Worm (Caenorhabditis elegans): ENCODE results near the gene hif-1.

DNA sequence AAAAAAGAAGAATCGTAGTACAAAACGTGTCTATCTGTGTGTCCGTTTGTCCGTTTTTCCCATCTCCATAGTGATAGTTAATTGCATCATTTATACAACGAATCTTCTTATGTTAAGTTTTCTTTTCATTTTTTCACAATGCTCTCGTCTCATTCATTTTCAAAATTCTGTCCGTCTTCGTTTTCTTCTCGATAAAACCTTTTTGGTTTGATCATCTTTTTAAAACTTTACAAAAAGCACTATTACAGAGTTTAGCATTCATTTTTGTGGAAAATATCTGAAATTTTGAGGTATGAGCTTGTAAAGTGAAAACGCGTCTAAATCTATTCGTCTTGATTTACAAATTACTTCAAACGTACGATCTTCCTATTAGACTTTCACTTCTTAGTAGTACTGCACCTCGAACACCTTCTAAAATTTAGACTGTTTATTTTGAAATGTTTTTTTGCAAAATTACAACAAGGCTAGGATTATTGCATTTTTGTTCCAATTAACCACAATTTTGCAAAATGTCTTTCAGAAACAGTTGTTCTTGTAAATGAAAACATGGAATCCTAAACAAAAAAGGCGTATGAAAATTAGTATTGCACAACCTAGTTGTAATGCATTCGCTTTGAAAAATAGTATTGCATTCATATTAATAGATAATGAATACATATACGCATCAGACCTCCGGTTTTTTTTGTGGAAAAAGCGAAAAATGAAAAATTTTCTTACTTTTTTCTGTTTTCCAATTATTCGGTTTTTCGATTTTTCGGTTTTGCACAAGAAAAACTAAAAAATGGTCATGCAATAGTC, 5.0 kb downstream of the hif-1 start:
- no peak for TF ChIP-seq lin-13 (GFP tag; optimal IDR thresholded peaks at IDR 0.05)
- TF ChIP-seq snpc-4 (tag; optimal IDR thresholded peaks at IDR 0.05): no peak
- no peak for TF ChIP-seq zag-1 (tag; optimal IDR thresholded peaks at IDR 0.05)
- no peak for TF ChIP-seq nhr-12 (tag; optimal IDR thresholded peaks at IDR 0.05)

All from whole organism, L2 larva.